Fruit fly (Drosophila melanogaster) whole organism, embryonic: ENCODE data around the gene RpL6.

Experiments used
- Atf3 ChIP-seq: fragments of 200-800 bp; sonication (Bioruptor generic); optimal IDR thresholded peaks from 3 replicates; lab custom pipeline; 2016; ENCODE audit warnings: missing biosample characterization, missing genetic modification characterization
- CG11504 ChIP-seq: fragments of 200-800 bp; sonication (Bioruptor generic); optimal IDR thresholded peaks from 3 replicates; lab custom pipeline; 2019; ENCODE audit warnings: missing biosample characterization, mild to moderate bottlenecking, missing genetic modification characterization, moderate library complexity
- CG14441 ChIP-seq: fragments of 200-800 bp; sonication (Bioruptor generic); IDR thresholded peaks from 2 replicates; pipeline ENCODE4 v1.3.6; 2022; ENCODE audit warnings: missing biosample characterization, missing genetic modification characterization
- CG14667 ChIP-seq: fragments of 200-800 bp; sonication (Bioruptor generic); IDR thresholded peaks from 2 replicates; pipeline ENCODE4 v1.3.6; 2022; ENCODE audit warnings: missing biosample characterization, missing genetic modification characterization
- CG1602 ChIP-seq: fragments of 200-800 bp; sonication (Bioruptor generic); optimal IDR thresholded peaks from 3 replicates; lab custom pipeline; 2016; ENCODE audit warnings: missing biosample characterization, missing genetic modification characterization
- CG1647 ChIP-seq: fragments of 200-800 bp; sonication (Bioruptor generic); optimal IDR thresholded peaks from 3 replicates; lab custom pipeline; 2016; ENCODE audit warnings: missing biosample characterization, missing genetic modification characterization
- CG18599 ChIP-seq: fragments of 200-800 bp; sonication (Bioruptor generic); optimal IDR thresholded peaks from 3 replicates; lab custom pipeline; 2017; ENCODE audit warnings: missing biosample characterization, missing genetic modification characterization, mild to moderate bottlenecking, moderate library complexity, missing genetic modification reagents
- CG2120 ChIP-seq: fragments of 200-800 bp; sonication (Bioruptor generic); optimal IDR thresholded peaks from 3 replicates; lab custom pipeline; 2016; ENCODE audit warnings: missing biosample characterization, missing genetic modification characterization
- CG2875 ChIP-seq: fragments of 200-800 bp; sonication (Bioruptor generic); optimal IDR thresholded peaks from 2 replicates; lab custom pipeline; 2017; ENCODE audit warnings: missing biosample characterization, mild to moderate bottlenecking, missing genetic modification characterization, missing genetic modification reagents
- CG30403 ChIP-seq: fragments of 200-800 bp; sonication (Bioruptor generic); optimal IDR thresholded peaks from 3 replicates; lab custom pipeline; 2016; ENCODE audit warnings: missing biosample characterization, missing genetic modification characterization
- CG3065 ChIP-seq: fragments of 200-800 bp; sonication (Bioruptor generic); optimal IDR thresholded peaks from 2 replicates; lab custom pipeline; 2016; ENCODE audit warnings: missing biosample characterization, missing genetic modification characterization
- CG32532 ChIP-seq: fragments of 200-800 bp; sonication (Bioruptor generic); IDR thresholded peaks from 2 replicates; pipeline ENCODE4 v1.3.6; 2022; ENCODE audit warnings: missing biosample characterization, missing genetic modification characterization
- CG33213 ChIP-seq: fragments of 200-800 bp; sonication (Bioruptor generic); optimal IDR thresholded peaks from 3 replicates; lab custom pipeline; 2016; ENCODE audit warnings: missing biosample characterization, missing genetic modification characterization
- CG4328 ChIP-seq: fragments of 200-800 bp; sonication (Bioruptor generic); optimal IDR thresholded peaks from 3 replicates; lab custom pipeline; 2017; ENCODE audit warnings: missing biosample characterization, missing genetic modification reagents, missing genetic modification characterization
- CG4730 ChIP-seq: fragments of 200-800 bp; sonication (Bioruptor generic); IDR thresholded peaks from 2 replicates; pipeline ENCODE4 v1.3.6; 2022; ENCODE audit warnings: missing biosample characterization, missing genetic modification characterization
- CG7839 ChIP-seq: fragments of 200-800 bp; sonication (Bioruptor generic); optimal IDR thresholded peaks from 3 replicates; lab custom pipeline; 2018; ENCODE audit warnings: missing biosample characterization, mild to moderate bottlenecking, missing genetic modification characterization, moderate library complexity
- Camta ChIP-seq: fragments of 200-800 bp; sonication (Bioruptor generic); optimal IDR thresholded peaks from 2 replicates; lab custom pipeline; 2016; ENCODE audit warnings: missing biosample characterization, missing genetic modification characterization
- D ChIP-seq, 2 experiments: fragments of 200-800 bp in 1 of 2; fragments of >200 bp in 1 of 2; sonication (Bioruptor generic) in 1 of 2; optimal IDR thresholded peaks; 2 replicates in 1 of 2; 3 replicates in 1 of 2; lab custom pipeline; 2017; ENCODE audit warnings: mild to moderate bottlenecking in 1 of 2, missing biosample characterization in 1 of 2, missing genetic modification characterization in 1 of 2, missing genetic modification reagents in 1 of 2
- D19B ChIP-seq: fragments of 200-800 bp; sonication (Bioruptor generic); optimal IDR thresholded peaks from 2 replicates; lab custom pipeline; 2017; ENCODE audit warnings: missing biosample characterization, mild to moderate bottlenecking, missing genetic modification characterization
- Dip2 ChIP-seq: fragments of 200-800 bp; sonication (Bioruptor generic); IDR thresholded peaks from 2 replicates; pipeline ENCODE4 v1.3.6; 2022; ENCODE audit warnings: missing biosample characterization, missing genetic modification characterization
- Doc3 ChIP-seq: fragments of 200-800 bp; sonication (Bioruptor generic); IDR thresholded peaks from 3 replicates; pipeline ENCODE4 v1.3.6; 2022; ENCODE audit warnings: missing biosample characterization, missing genetic modification characterization; ENCODE audit not compliant: partially characterized antibody
- Fer2 ChIP-seq: fragments of 200-800 bp; sonication (Bioruptor generic); optimal IDR thresholded peaks from 2 replicates; lab custom pipeline; 2018; ENCODE audit warnings: missing biosample characterization, mild to moderate bottlenecking, missing genetic modification characterization, moderate library complexity
- Gsc ChIP-seq: fragments of 200-800 bp; sonication (Bioruptor generic); IDR thresholded peaks from 2 replicates; pipeline ENCODE4 v1.3.6; 2022; ENCODE audit warnings: missing biosample characterization, missing genetic modification characterization
- HLH4C ChIP-seq: fragments of 200-800 bp; sonication (Bioruptor generic); IDR thresholded peaks from 3 replicates; pipeline ENCODE4 v1.3.6; 2022; ENCODE audit warnings: missing biosample characterization, missing genetic modification characterization; ENCODE audit not compliant: partially characterized antibody
- Mad ChIP-seq: fragments of 200-800 bp; sonication (Bioruptor generic); optimal IDR thresholded peaks from 2 replicates; lab custom pipeline; 2016; ENCODE audit warnings: missing biosample characterization, missing genetic modification characterization
- Mrtf ChIP-seq: fragments of 200-800 bp; sonication (Bioruptor generic); IDR thresholded peaks from 3 replicates; pipeline ENCODE4 v1.3.6; 2022; ENCODE audit warnings: missing biosample characterization, missing genetic modification characterization
- NC2β ChIP-seq: fragments of 200-800 bp; sonication (Bioruptor generic); optimal IDR thresholded peaks from 2 replicates; lab custom pipeline; 2016; ENCODE audit warnings: missing biosample characterization, missing genetic modification characterization
- Oli ChIP-seq: fragments of 200-800 bp; sonication (Bioruptor generic); optimal IDR thresholded peaks from 2 replicates; lab custom pipeline; 2018; ENCODE audit warnings: missing biosample characterization, mild to moderate bottlenecking, missing genetic modification characterization, moderate library complexity
- Rfx ChIP-seq: fragments of 200-800 bp; sonication (Bioruptor generic); IDR thresholded peaks from 2 replicates; pipeline ENCODE4 v1.3.6; 2022; ENCODE audit warnings: missing biosample characterization, missing genetic modification characterization
- Sin3A ChIP-seq: fragments of >200 bp; optimal IDR thresholded peaks from 2 replicates; lab custom pipeline; 2018
- Six4 ChIP-seq: fragments of 200-800 bp; sonication (Bioruptor generic); optimal IDR thresholded peaks from 2 replicates; lab custom pipeline; 2016; ENCODE audit warnings: missing biosample characterization, missing genetic modification characterization
- Sry-δ ChIP-seq: fragments of 200-800 bp; sonication (Bioruptor generic); optimal IDR thresholded peaks from 2 replicates; lab custom pipeline; 2016; ENCODE audit warnings: missing biosample characterization, missing genetic modification characterization
- YL-1 ChIP-seq: fragments of 200-800 bp; sonication (Bioruptor generic); optimal IDR thresholded peaks from 3 replicates; lab custom pipeline; 2017; ENCODE audit warnings: missing biosample characterization, mild to moderate bottlenecking, missing genetic modification characterization
- cad ChIP-seq: fragments of >200 bp; optimal IDR thresholded peaks from 2 replicates; lab custom pipeline; 2017; ENCODE audit warnings: missing biosample characterization, missing genetic modification characterization
- chif ChIP-seq, 2 experiments: fragments of 200-800 bp; sonication (Bioruptor generic); optimal IDR thresholded peaks; 3 replicates each; lab custom pipeline; 2016; ENCODE audit warnings: missing biosample characterization in 2 of 2, missing genetic modification characterization in 2 of 2
- grau ChIP-seq: fragments of 200-800 bp; optimal IDR thresholded peaks from 3 replicates; lab custom pipeline; 2019; ENCODE audit warnings: missing biosample characterization, mild to moderate bottlenecking, missing genetic modification characterization, moderate library complexity
- hb ChIP-seq: fragments of 200-800 bp; sonication (Bioruptor generic); IDR thresholded peaks from 3 replicates; pipeline ENCODE4 v1.3.6; 2022; ENCODE audit warnings: missing biosample characterization, missing genetic modification characterization; ENCODE audit not compliant: partially characterized antibody
- hbn ChIP-seq: fragments of 200-800 bp; sonication (Bioruptor generic); IDR thresholded peaks from 2 replicates; pipeline ENCODE4 v1.3.6; 2022; ENCODE audit warnings: missing biosample characterization, missing genetic modification characterization; ENCODE audit not compliant: partially characterized antibody
- hkb ChIP-seq, 2 experiments: fragments of 200-800 bp in 1 of 2; fragments of >200 bp in 1 of 2; sonication (Bioruptor generic) in 1 of 2; IDR thresholded peaks in 1 of 2; optimal IDR thresholded peaks in 1 of 2; 2 replicates each; pipeline versions ENCODE4 v1.3.6 to Lab custom; 2017 to 2022; ENCODE audit warnings: missing biosample characterization in 1 of 2, missing genetic modification characterization in 1 of 2
- inv ChIP-seq: fragments of 200-800 bp; sonication (Bioruptor generic); IDR thresholded peaks from 2 replicates; pipeline ENCODE4 v1.3.6; 2022; ENCODE audit warnings: missing biosample characterization, missing genetic modification characterization; ENCODE audit not compliant: partially characterized antibody
- lbe ChIP-seq: fragments of 200-800 bp; sonication (Bioruptor generic); optimal IDR thresholded peaks from 2 replicates; lab custom pipeline; 2016; ENCODE audit warnings: missing biosample characterization, mild to moderate bottlenecking, missing genetic modification characterization
- p53 ChIP-seq: fragments of 200-800 bp; sonication (Bioruptor generic); optimal IDR thresholded peaks from 2 replicates; lab custom pipeline; 2016; ENCODE audit warnings: missing biosample characterization, missing genetic modification characterization
- pho ChIP-seq: fragments of 200-800 bp; sonication (Bioruptor generic); optimal IDR thresholded peaks from 2 replicates; lab custom pipeline; 2016; ENCODE audit warnings: missing biosample characterization, missing genetic modification characterization
- schlank ChIP-seq: fragments of 200-800 bp; sonication (Bioruptor generic); optimal IDR thresholded peaks from 2 replicates; lab custom pipeline; 2018; ENCODE audit warnings: missing biosample characterization, mild to moderate bottlenecking, missing genetic modification characterization
- sens ChIP-seq: fragments of 200-800 bp; sonication (Bioruptor generic); peaks from one replicate; lab custom pipeline; 2016; ENCODE audit warnings: missing biosample characterization, missing genetic modification characterization
- sr ChIP-seq: fragments of 200-800 bp; sonication (Bioruptor generic); IDR thresholded peaks from 3 replicates; pipeline ENCODE4 v1.3.6; 2022; ENCODE audit warnings: missing biosample characterization, missing genetic modification characterization
- tna ChIP-seq: fragments of 200-800 bp; sonication (Bioruptor generic); IDR thresholded peaks from 2 replicates; pipeline ENCODE4 v1.3.6; 2022; ENCODE audit warnings: missing biosample characterization, missing genetic modification characterization; ENCODE audit not compliant: partially characterized antibody
- ttk ChIP-seq: fragments of 200-800 bp; sonication (Bioruptor generic); IDR thresholded peaks from 2 replicates; pipeline ENCODE4 v2.1.2; 2022; ENCODE audit warnings: missing biosample characterization, missing genetic modification characterization
- vvl ChIP-seq: fragments of 200-800 bp; sonication (Bioruptor generic); IDR thresholded peaks from 2 replicates; pipeline ENCODE4 v1.3.6; 2022; ENCODE audit warnings: missing biosample characterization, missing genetic modification characterization
- zen ChIP-seq: fragments of 200-800 bp; sonication (Bioruptor generic); optimal IDR thresholded peaks from 3 replicates; lab custom pipeline; 2018; ENCODE audit warnings: missing biosample characterization, mild to moderate bottlenecking, missing genetic modification characterization, moderate library complexity
- zfh2 ChIP-seq: fragments of 200-800 bp; sonication (Bioruptor generic); optimal IDR thresholded peaks from 2 replicates; lab custom pipeline; 2016; ENCODE audit warnings: missing biosample characterization, missing genetic modification characterization

The RpL6 gene

DNA sequence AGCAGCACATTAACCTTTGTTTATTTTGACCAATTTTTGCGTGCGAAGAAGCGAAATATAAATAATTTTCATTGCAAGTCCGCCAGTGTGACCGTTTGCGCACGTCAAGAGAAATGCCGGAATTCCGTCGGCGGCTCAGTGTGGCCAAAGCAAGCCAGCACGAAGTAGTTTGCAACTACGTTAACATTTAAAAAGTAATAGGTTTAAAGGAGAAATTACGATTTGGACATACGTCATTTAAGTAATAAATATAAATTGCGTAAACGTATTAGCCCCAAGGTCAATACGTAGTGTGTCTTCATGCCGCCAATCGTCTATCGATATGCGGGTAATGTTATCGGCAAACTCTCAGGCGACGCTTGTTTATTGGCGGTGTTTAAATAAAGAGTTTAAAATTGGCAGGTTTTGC, 15.4 kb downstream of the RpL6 start, which contains the start of the genes pygo and rod (continued):
- TF ChIP-seq Oli (tag; lab: Kevin White, UChicago) (no peak), CG4730 (GFP tag; lab: Robert Waterston, UW) (no peak), tna (GFP tag; lab: Robert Waterston, UW) (peak; percentile 51), CG11504 (tag; lab: Kevin White, UChicago) (no peak), Six4 (no peak), Atf3 (GFP tag; lab: Kevin White, UChicago) (no peak), CG30403 (peak; percentile 38), Sry-δ (peak; percentile 73), D19B (GFP tag; lab: Kevin White, UChicago) (no peak), Sin3A (lab: Kevin White, UChicago) (peak; percentile 93), CG7839 (tag; lab: Kevin White, UChicago) (no peak), hbn (peak; percentile 52), Doc3 (peak; percentile 64; the same call in 2 of the 3 replicates), Rfx (GFP tag; lab: Robert Waterston, UW) (no peak), sr (GFP tag; lab: Robert Waterston, UW) (no peak), hkb (optimal IDR thresholded peaks at IDR 0.05; lab: Kevin White, UChicago) (peak; percentile 66), hkb (GFP tag; IDR thresholded peaks at IDR 0.05; lab: Robert Waterston, UW) (no peak), grau (tag; lab: Kevin White, UChicago) (no peak), HLH4C (peak; percentile 72), CG14667 (GFP tag; lab: Robert Waterston, UW) (no peak), CG1602 (GFP tag; lab: Kevin White, UChicago) (no peak), ttk (GFP tag; lab: Robert Waterston, UW) (no peak), cad (GFP tag; lab: Kevin White, UChicago) (no peak), hb (GFP tag; lab: Robert Waterston, UW) (peak; percentile 72; the same call in 2 of the 3 replicates), Mrtf (no peak), CG4328 (no peak), Mad (GFP tag; lab: Kevin White, UChicago) (peak; percentile 15), CG2120 (GFP tag; lab: Kevin White, UChicago) (peak; percentile 20), D (optimal IDR thresholded peaks at IDR 0.05; lab: Kevin White, UChicago) (no peak), D (GFP tag; optimal IDR thresholded peaks at IDR 0.05; lab: Kevin White, UChicago) (no peak), CG14441 (no peak), lbe (GFP tag; lab: Kevin White, UChicago) (no peak), CG2875 (GFP tag; lab: Kevin White, UChicago) (no peak), CG32532 (no peak), NC2β (GFP tag; lab: Kevin White, UChicago) (peak; percentile 5), inv (GFP tag; lab: Robert Waterston, UW) (peak; percentile 47), CG18599 (GFP tag; lab: Kevin White, UChicago) (no peak), Gsc (GFP tag; lab: Robert Waterston, UW) (no peak), YL-1 (GFP tag; lab: Kevin White, UChicago) (peak; percentile 69), Fer2 (tag; lab: Kevin White, UChicago) (no peak), Dip2 (no peak), zen (no peak), zfh2 (GFP tag; lab: Kevin White, UChicago) (peak; percentile 15), Camta (GFP tag; lab: Kevin White, UChicago) (peak; percentile 0), chif (GFP tag; optimal IDR thresholded peaks at IDR 0.05; lab: Kevin White, UChicago) (peak in 1 of 2 experiments; percentile 5), sens (GFP tag; lab: Kevin White, UChicago) (peak; percentile 27), pho (no peak), vvl (GFP tag; lab: Robert Waterston, UW) (no peak), CG33213 (peak; percentile 34), CG3065 (GFP tag; lab: Kevin White, UChicago) (no peak), p53 (GFP tag; lab: Kevin White, UChicago) (peak; percentile 39), CG1647 (GFP tag; lab: Kevin White, UChicago) (no peak), schlank (tag; lab: Kevin White, UChicago) (no peak)
